Worm (Caenorhabditis elegans) whole organism, L1 larva: Measurements from ENCODE around the gene cyp-34A10.

Experiments used
- C04F5.9 ChIP-seq: sonication (generic microtip); optimal IDR thresholded peaks from 2 replicates; lab custom pipeline; 2016; ENCODE audit warnings: missing genetic modification characterization, missing compliant biosample characterization
- alr-1 ChIP-seq: fragments of 200-800 bp; sonication (Bioruptor generic); optimal IDR thresholded peaks from 2 replicates; lab custom pipeline; 2018; ENCODE audit warnings: borderline replicate concordance, mild to moderate bottlenecking, missing genetic modification characterization, missing compliant biosample characterization
- ama-1 ChIP-seq: fragments of 150-350 bp; optimal IDR thresholded peaks from 2 replicates; lab custom pipeline; 2014
- blmp-1 ChIP-seq: fragments of 150-350 bp; optimal IDR thresholded peaks from 2 replicates; lab custom pipeline; 2014; ENCODE audit warnings: missing biosample characterization, missing genetic modification characterization
- fos-1 ChIP-seq: fragments of 150-350 bp; optimal IDR thresholded peaks from 2 replicates; lab custom pipeline; 2014; ENCODE audit warnings: missing biosample characterization, missing genetic modification characterization
- grh-1 ChIP-seq: fragments of 200-800 bp; sonication (Bioruptor generic); IDR thresholded peaks from 2 replicates; pipeline ENCODE4 v1.3.6; 2022; ENCODE audit warnings: missing genetic modification reagents, missing genetic modification characterization, missing compliant biosample characterization
- lin-13 ChIP-seq: fragments of 150-350 bp; optimal IDR thresholded peaks from 2 replicates; lab custom pipeline; 2014; ENCODE audit warnings: missing biosample characterization, missing genetic modification reagents, missing genetic modification characterization
- pqm-1 ChIP-seq: sonication (generic microtip); optimal IDR thresholded peaks from 3 replicates; lab custom pipeline; 2017; ENCODE audit warnings: missing biosample characterization, missing genetic modification characterization
- unc-130 ChIP-seq: fragments of 150-350 bp; optimal IDR thresholded peaks from 2 replicates; lab custom pipeline; 2017; ENCODE audit warnings: missing biosample characterization, missing genetic modification characterization, inconsistent platforms
- zip-4 ChIP-seq: fragments of 200-800 bp; sonication (Bioruptor generic); optimal IDR thresholded peaks from 2 replicates; lab custom pipeline; 2018; ENCODE audit warnings: mild to moderate bottlenecking, missing genetic modification characterization, moderate library complexity, missing compliant biosample characterization

- TF ChIP-seq pqm-1 (tag; lab: Kevin White, UChicago) (no peak), unc-130 (no peak), C04F5.9 (tag; lab: Kevin White, UChicago) (no peak), zip-4 (GFP tag; lab: Kevin White, UChicago) (no peak), grh-1 (GFP tag; lab: Robert Waterston, UW) (no peak), blmp-1 (tag; lab: Kevin White, UChicago) (no peak), ama-1 (lab: Kevin White, UChicago) (no peak), fos-1 (tag; lab: Kevin White, UChicago) (no peak), lin-13 (GFP tag; lab: Kevin White, UChicago) (no peak), alr-1 (tag; lab: Kevin White, UChicago) (no peak)
Observed at ce11 chrV:3968929-3969328, 3.9 kb downstream of the cyp-34A10 start.
